Fruit fly (Drosophila melanogaster) whole organism, embryonic: Measurements from ENCODE around the gene Pde6.
A peak's percentile ranks its signal among the peaks of the same experiment; 100 is the strongest.

Source experiments
- ATbp ChIP-seq: fragments of 200-800 bp; sonication (Bioruptor generic); optimal IDR thresholded peaks from 2 replicates; lab custom pipeline; 2017; ENCODE audit warnings: missing biosample characterization, mild to moderate bottlenecking, missing genetic modification characterization, missing genetic modification reagents
- Awh ChIP-seq: fragments of 200-800 bp; sonication (Bioruptor generic); IDR thresholded peaks from 2 replicates; pipeline ENCODE4, ENCODE4 v1.3.6; 2022; ENCODE audit warnings: missing biosample characterization, missing genetic modification characterization
- Blimp-1 ChIP-seq: fragments of 200-800 bp; sonication (Bioruptor generic); optimal IDR thresholded peaks from 3 replicates; lab custom pipeline; 2018; ENCODE audit warnings: missing biosample characterization, missing genetic modification characterization, mild to moderate bottlenecking, moderate library complexity, missing genetic modification reagents
- CG10431 ChIP-seq: fragments of 200-800 bp; sonication (Bioruptor generic); optimal IDR thresholded peaks from 3 replicates; lab custom pipeline; 2018; ENCODE audit warnings: missing biosample characterization, mild to moderate bottlenecking, missing genetic modification characterization
- CG11398 ChIP-seq: fragments of 200-800 bp; sonication (Bioruptor generic); optimal IDR thresholded peaks from 2 replicates; lab custom pipeline; 2016; ENCODE audit warnings: missing biosample characterization, missing genetic modification characterization
- CG12299 ChIP-seq: fragments of 200-800 bp; sonication (Bioruptor generic); optimal IDR thresholded peaks from 2 replicates; lab custom pipeline; 2018; ENCODE audit warnings: missing biosample characterization, mild to moderate bottlenecking, missing genetic modification characterization
- CG1529 ChIP-seq: fragments of 200-800 bp; sonication (Bioruptor generic); optimal IDR thresholded peaks from 3 replicates; lab custom pipeline; 2018; ENCODE audit warnings: missing biosample characterization, missing genetic modification characterization
- CG15479 ChIP-seq: fragments of 200-800 bp; sonication (Bioruptor generic); optimal IDR thresholded peaks from 3 replicates; lab custom pipeline; 2019; ENCODE audit warnings: missing biosample characterization, mild to moderate bottlenecking, missing genetic modification characterization, moderate library complexity
- CG15601 ChIP-seq: fragments of 200-800 bp; sonication (Bioruptor generic); optimal IDR thresholded peaks from 3 replicates; lab custom pipeline; 2019; ENCODE audit warnings: missing biosample characterization, mild to moderate bottlenecking, missing genetic modification characterization, moderate library complexity
- CG1603 ChIP-seq: fragments of 200-800 bp; sonication (Bioruptor generic); optimal IDR thresholded peaks from 2 replicates; lab custom pipeline; 2019; ENCODE audit warnings: missing biosample characterization, mild to moderate bottlenecking, missing genetic modification characterization, moderate library complexity
- CG2199 ChIP-seq: fragments of 200-800 bp; sonication (Bioruptor generic); IDR thresholded peaks from 3 replicates; pipeline ENCODE4 v1.3.6; 2022; ENCODE audit warnings: missing biosample characterization, missing genetic modification characterization
- CG2202 ChIP-seq: fragments of 200-800 bp; sonication (Bioruptor generic); optimal IDR thresholded peaks from 2 replicates; lab custom pipeline; 2018; ENCODE audit warnings: missing biosample characterization, mild to moderate bottlenecking, missing genetic modification characterization
- CG33557 ChIP-seq: fragments of 200-800 bp; sonication (Bioruptor generic); optimal IDR thresholded peaks from 2 replicates; lab custom pipeline; 2019; ENCODE audit warnings: missing biosample characterization, mild to moderate bottlenecking, missing genetic modification characterization, moderate library complexity
- CG3407 ChIP-seq: fragments of 200-800 bp; sonication (Bioruptor generic); optimal IDR thresholded peaks from 2 replicates; lab custom pipeline; 2018; ENCODE audit warnings: missing biosample characterization, mild to moderate bottlenecking, missing genetic modification characterization
- CG4404 ChIP-seq: fragments of 200-800 bp; sonication (Bioruptor generic); IDR thresholded peaks from 2 replicates; pipeline ENCODE4 v1.3.6; 2022; ENCODE audit warnings: missing biosample characterization, missing genetic modification characterization
- CG7839 ChIP-seq: fragments of 200-800 bp; sonication (Bioruptor generic); optimal IDR thresholded peaks from 3 replicates; lab custom pipeline; 2018; ENCODE audit warnings: missing biosample characterization, mild to moderate bottlenecking, missing genetic modification characterization, moderate library complexity
- CTCF ChIP-seq: fragments of 200-800 bp; sonication (Bioruptor generic); optimal IDR thresholded peaks from 2 replicates; lab custom pipeline; 2017; ENCODE audit warnings: missing biosample characterization, mild to moderate bottlenecking, missing genetic modification characterization, moderate library complexity
- D ChIP-seq, 2 experiments: fragments of 200-800 bp in 1 of 2; fragments of >200 bp in 1 of 2; sonication (Bioruptor generic) in 1 of 2; optimal IDR thresholded peaks; 2 replicates in 1 of 2; 3 replicates in 1 of 2; lab custom pipeline; 2017; ENCODE audit warnings: mild to moderate bottlenecking in 1 of 2, missing biosample characterization in 1 of 2, missing genetic modification characterization in 1 of 2, missing genetic modification reagents in 1 of 2
- Dbx ChIP-seq: fragments of 200-800 bp; sonication (Bioruptor generic); IDR thresholded peaks from 3 replicates; pipeline ENCODE4 v1.3.6; 2022; ENCODE audit warnings: missing biosample characterization, missing genetic modification characterization
- Kr ChIP-seq: fragments of 200-800 bp; sonication (Bioruptor generic); optimal IDR thresholded peaks from 2 replicates; lab custom pipeline; 2017; ENCODE audit warnings: missing biosample characterization, mild to moderate bottlenecking, missing genetic modification characterization
- Myb ChIP-seq: fragments of 200-800 bp; sonication (Bioruptor generic); optimal IDR thresholded peaks from 2 replicates; lab custom pipeline; 2016; ENCODE audit warnings: missing biosample characterization, missing genetic modification characterization
- NK7.1 ChIP-seq: fragments of 200-800 bp; sonication (Bioruptor generic); optimal IDR thresholded peaks from 3 replicates; lab custom pipeline; 2016; ENCODE audit warnings: missing biosample characterization, missing genetic modification characterization
- Sin3A ChIP-seq: fragments of >200 bp; optimal IDR thresholded peaks from 2 replicates; lab custom pipeline; 2018
- Stat92E ChIP-seq, 3 experiments: fragments of >200 bp in 2 of 3; fragments of 200-800 bp in 1 of 3; sonication (Bioruptor generic) in 1 of 3; optimal IDR thresholded peaks; 2 replicates each; lab custom pipeline; 2017 to 2019; ENCODE audit warnings: missing biosample characterization in 3 of 3, missing genetic modification characterization in 3 of 3, mild to moderate bottlenecking in 1 of 3, moderate library complexity in 1 of 3
- abd-A ChIP-seq: fragments of 200-800 bp; sonication (Bioruptor generic); optimal IDR thresholded peaks from 3 replicates; lab custom pipeline; 2019; ENCODE audit warnings: missing biosample characterization, mild to moderate bottlenecking, missing genetic modification characterization, moderate library complexity
- ac ChIP-seq: fragments of 200-800 bp; sonication (Bioruptor generic); optimal IDR thresholded peaks from 3 replicates; lab custom pipeline; 2017; ENCODE audit warnings: missing biosample characterization, mild to moderate bottlenecking, missing genetic modification characterization
- cad ChIP-seq: fragments of >200 bp; optimal IDR thresholded peaks from 2 replicates; lab custom pipeline; 2017; ENCODE audit warnings: missing biosample characterization, missing genetic modification characterization
- cg ChIP-seq: fragments of 200-800 bp; sonication (Bioruptor generic); optimal IDR thresholded peaks from 3 replicates; lab custom pipeline; 2019; ENCODE audit warnings: missing biosample characterization, mild to moderate bottlenecking, missing genetic modification characterization, moderate library complexity
- da ChIP-seq: fragments of 200-800 bp; sonication (Bioruptor generic); optimal IDR thresholded peaks from 2 replicates; lab custom pipeline; 2016; ENCODE audit warnings: missing biosample characterization, missing genetic modification characterization
- dmrt11E ChIP-seq: fragments of 200-800 bp; sonication (Bioruptor generic); optimal IDR thresholded peaks from 3 replicates; lab custom pipeline; 2018; ENCODE audit warnings: missing biosample characterization, mild to moderate bottlenecking, missing genetic modification characterization, moderate library complexity
- eve ChIP-seq, 2 experiments: fragments of >200 bp; optimal IDR thresholded peaks; 2 replicates each; lab custom pipeline; 2017; ENCODE audit warnings: missing biosample characterization in 2 of 2, missing genetic modification characterization in 2 of 2
- fd64A ChIP-seq: fragments of 200-800 bp; sonication (Bioruptor generic); optimal IDR thresholded peaks from 3 replicates; lab custom pipeline; 2018; ENCODE audit warnings: missing biosample characterization, mild to moderate bottlenecking, missing genetic modification characterization
- gcm ChIP-seq: fragments of 200-800 bp; sonication (Bioruptor generic); optimal IDR thresholded peaks from 2 replicates; lab custom pipeline; 2019; ENCODE audit warnings: missing biosample characterization, mild to moderate bottlenecking, missing genetic modification characterization, moderate library complexity
- gfzf ChIP-seq: fragments of 200-800 bp; sonication (Bioruptor generic); optimal IDR thresholded peaks from 2 replicates; lab custom pipeline; 2016; ENCODE audit warnings: missing biosample characterization, mild to moderate bottlenecking, missing genetic modification characterization, moderate library complexity
- grn ChIP-seq: fragments of 200-800 bp; sonication (Bioruptor generic); optimal IDR thresholded peaks from 3 replicates; lab custom pipeline; 2017; ENCODE audit warnings: missing biosample characterization, missing genetic modification characterization
- gsb-n ChIP-seq: fragments of 200-800 bp; sonication (Bioruptor generic); optimal IDR thresholded peaks from 3 replicates; lab custom pipeline; 2018; ENCODE audit warnings: missing biosample characterization, mild to moderate bottlenecking, missing genetic modification characterization
- hth ChIP-seq: fragments of >200 bp; optimal IDR thresholded peaks from 2 replicates; lab custom pipeline; 2017; ENCODE audit warnings: inconsistent platforms
- jing ChIP-seq: fragments of 200-800 bp; sonication (Bioruptor generic); optimal IDR thresholded peaks from 2 replicates; lab custom pipeline; 2018; ENCODE audit warnings: missing biosample characterization, mild to moderate bottlenecking, missing genetic modification characterization
- kni ChIP-seq: fragments of 200-800 bp; sonication (Bioruptor generic); optimal IDR thresholded peaks from 3 replicates; lab custom pipeline; 2017; ENCODE audit warnings: mild to moderate bottlenecking, missing biosample characterization, missing genetic modification reagents, missing genetic modification characterization
- lab ChIP-seq: fragments of 200-800 bp; sonication (Bioruptor generic); optimal IDR thresholded peaks from 3 replicates; lab custom pipeline; 2017; ENCODE audit warnings: missing biosample characterization, missing genetic modification characterization, mild to moderate bottlenecking, moderate library complexity, missing genetic modification reagents
- pros ChIP-seq: fragments of 200-800 bp; sonication (Bioruptor generic); optimal IDR thresholded peaks from 3 replicates; lab custom pipeline; 2019; ENCODE audit warnings: missing biosample characterization, mild to moderate bottlenecking, missing genetic modification characterization, moderate library complexity
- salm ChIP-seq: fragments of 200-800 bp; sonication (Bioruptor generic); optimal IDR thresholded peaks from 2 replicates; lab custom pipeline; 2018; ENCODE audit warnings: missing biosample characterization, mild to moderate bottlenecking, missing genetic modification characterization
- sens ChIP-seq: fragments of 200-800 bp; sonication (Bioruptor generic); peaks from one replicate; lab custom pipeline; 2016; ENCODE audit warnings: missing biosample characterization, missing genetic modification characterization
- so ChIP-seq: fragments of 200-800 bp; sonication (Bioruptor generic); IDR thresholded peaks from 3 replicates; pipeline ENCODE4 v1.3.6; 2022; ENCODE audit warnings: missing biosample characterization, missing genetic modification characterization
- ssp ChIP-seq: fragments of 200-800 bp; sonication (Bioruptor generic); IDR thresholded peaks from 2 replicates; pipeline ENCODE4 v1.3.6; 2022; ENCODE audit warnings: missing biosample characterization, missing genetic modification characterization
- trem ChIP-seq: fragments of 200-800 bp; optimal IDR thresholded peaks from 3 replicates; lab custom pipeline; 2019; ENCODE audit warnings: missing biosample characterization, mild to moderate bottlenecking, missing genetic modification characterization, moderate library complexity
- twi ChIP-seq: fragments of 200-800 bp; optimal IDR thresholded peaks from 2 replicates; lab custom pipeline; 2019; ENCODE audit warnings: missing biosample characterization, mild to moderate bottlenecking, missing genetic modification characterization, moderate library complexity
- zen ChIP-seq: fragments of 200-800 bp; sonication (Bioruptor generic); optimal IDR thresholded peaks from 3 replicates; lab custom pipeline; 2018; ENCODE audit warnings: missing biosample characterization, mild to moderate bottlenecking, missing genetic modification characterization, moderate library complexity
- zfh2 ChIP-seq: fragments of 200-800 bp; sonication (Bioruptor generic); optimal IDR thresholded peaks from 2 replicates; lab custom pipeline; 2016; ENCODE audit warnings: missing biosample characterization, missing genetic modification characterization

Gene Pde6

dm6 chr3R:14482986-14483385 lies 75.1 kb downstream of the Pde6 start:
- no peak for TF ChIP-seq lab
- TF ChIP-seq kni (GFP tag; lab: Kevin White, UChicago): peak; percentile 76
- no peak for TF ChIP-seq da (GFP tag; lab: Kevin White, UChicago)
- TF ChIP-seq jing (GFP tag; lab: Kevin White, UChicago): no peak
- peak; percentile 3 for TF ChIP-seq Blimp-1 (GFP tag; lab: Kevin White, UChicago)
- peak; percentile 80 for TF ChIP-seq grn (GFP tag; lab: Kevin White, UChicago)

- peak; percentile 29 for TF ChIP-seq zen (tag; lab: Kevin White, UChicago)
- peak; percentile 1 for TF ChIP-seq CG1603 (tag; lab: Kevin White, UChicago)
- peak; percentile 67 for TF ChIP-seq cg (GFP tag; lab: Kevin White, UChicago)
- no peak for TF ChIP-seq zfh2 (GFP tag; lab: Kevin White, UChicago)
- peak; percentile 77 for TF ChIP-seq sens
- TF ChIP-seq CG10431 (GFP tag; lab: Kevin White, UChicago): peak; percentile 36
- peak; percentile 80 for TF ChIP-seq twi (tag; lab: Kevin White, UChicago)
- peak in 1 of 2 experiments; percentile 19 for TF ChIP-seq eve (GFP tag; optimal IDR thresholded peaks at IDR 0.05; lab: Kevin White, UChicago)
- TF ChIP-seq Kr (GFP tag; lab: Kevin White, UChicago): peak; percentile 70
- TF ChIP-seq CTCF (GFP tag; lab: Kevin White, UChicago): no peak
- peak; percentile 4 for TF ChIP-seq ATbp
- peak; percentile 72 for TF ChIP-seq CG15479
- TF ChIP-seq Sin3A: no peak
- TF ChIP-seq kni (GFP tag; lab: Kevin White, UChicago): peak; percentile 80
- TF ChIP-seq CG2202 (tag; lab: Kevin White, UChicago): peak; percentile 26
- TF ChIP-seq Stat92E (GFP tag; optimal IDR thresholded peaks at IDR 0.05; lab: Kevin White, UChicago): peak in 1 of 3 experiments; percentile 93
- TF ChIP-seq grn (GFP tag; lab: Kevin White, UChicago): peak; percentile 91
- peak; percentile 64 for TF ChIP-seq fd64A
- TF ChIP-seq CG1529 (GFP tag; lab: Kevin White, UChicago): peak; percentile 14
- peak; percentile 71 for TF ChIP-seq cad (GFP tag; lab: Kevin White, UChicago)
- no peak for TF ChIP-seq so
- TF ChIP-seq CG11398 (GFP tag; lab: Kevin White, UChicago): no peak
- peak; percentile 25 for TF ChIP-seq gcm (GFP tag; lab: Kevin White, UChicago)
- TF ChIP-seq CG3407 (GFP tag; lab: Kevin White, UChicago): peak; percentile 27
- TF ChIP-seq Awh (GFP tag; lab: Robert Waterston, UW): 0 out of 2 replicates have a peak, but pooled peaks have one; percentile 13
- TF ChIP-seq dmrt11E (tag; lab: Kevin White, UChicago): peak; percentile 6
- peak; percentile 54 for TF ChIP-seq CG15601 (tag; lab: Kevin White, UChicago)
- TF ChIP-seq gfzf: peak; percentile 22
- TF ChIP-seq CG4404 (GFP tag; lab: Robert Waterston, UW): no peak
- no peak for TF ChIP-seq ssp (GFP tag; lab: Robert Waterston, UW)
- peak; percentile 6 for TF ChIP-seq CG33557 (GFP tag; lab: Kevin White, UChicago)
- peak; percentile 35 for TF ChIP-seq pros (GFP tag; lab: Kevin White, UChicago)
- no peak for TF ChIP-seq CG12299 (tag; lab: Kevin White, UChicago)
- TF ChIP-seq NK7.1 (GFP tag; lab: Kevin White, UChicago): no peak
- TF ChIP-seq Myb (GFP tag; lab: Kevin White, UChicago): no peak
- peak; percentile 36 for TF ChIP-seq ac
- TF ChIP-seq abd-A (tag; lab: Kevin White, UChicago): peak; percentile 23
- TF ChIP-seq Dbx: no peak
- no peak for TF ChIP-seq CG7839 (tag; lab: Kevin White, UChicago)
- TF ChIP-seq CG2199 (GFP tag; lab: Robert Waterston, UW): peak; percentile 87
- TF ChIP-seq salm (tag; lab: Kevin White, UChicago): peak; percentile 33
- peak; percentile 44 for TF ChIP-seq D (optimal IDR thresholded peaks at IDR 0.05; lab: Kevin White, UChicago)
- no peak for TF ChIP-seq D (GFP tag; optimal IDR thresholded peaks at IDR 0.05; lab: Kevin White, UChicago)
- TF ChIP-seq hth (lab: Kevin White, UChicago): no peak
- TF ChIP-seq trem (tag; lab: Kevin White, UChicago): peak; percentile 6
- TF ChIP-seq gsb-n (tag; lab: Kevin White, UChicago): peak; percentile 52
Measured at dm6 chr3R:14481977-14482376, 76.1 kb downstream of the Pde6 start.
